Fruit fly (Drosophila melanogaster) whole organism, embryonic: ENCODE data around the gene CG15337.

ENCODE experiments used
- CG10267 ChIP-seq: fragments of 200-800 bp; sonication (Bioruptor generic); optimal IDR thresholded peaks from 2 replicates; lab custom pipeline; 2018; ENCODE audit warnings: missing biosample characterization, mild to moderate bottlenecking, missing genetic modification characterization, moderate library complexity
- CG12104 ChIP-seq: fragments of 200-800 bp; sonication (Bioruptor generic); optimal IDR thresholded peaks from 3 replicates; lab custom pipeline; 2016; ENCODE audit warnings: missing biosample characterization, missing genetic modification characterization
- CG16813 ChIP-seq: fragments of 200-800 bp; sonication (Bioruptor generic); IDR thresholded peaks from 3 replicates; pipeline ENCODE4 v1.3.6; 2022; ENCODE audit warnings: missing biosample characterization, missing genetic modification characterization; ENCODE audit not compliant: partially characterized antibody
- CG4730 ChIP-seq: fragments of 200-800 bp; sonication (Bioruptor generic); IDR thresholded peaks from 2 replicates; pipeline ENCODE4 v1.3.6; 2022; ENCODE audit warnings: missing biosample characterization, missing genetic modification characterization
- CG6175 ChIP-seq: fragments of 200-800 bp; sonication (Bioruptor generic); IDR thresholded peaks from 3 replicates; pipeline ENCODE4 v1.3.6; 2022; ENCODE audit warnings: missing biosample characterization, missing genetic modification characterization
- CG6654 ChIP-seq: fragments of 200-800 bp; sonication (Bioruptor generic); optimal IDR thresholded peaks from 2 replicates; lab custom pipeline; 2017; ENCODE audit warnings: missing biosample characterization, mild to moderate bottlenecking, missing genetic modification characterization
- CG8290 ChIP-seq, 3 experiments: fragments of 200-800 bp; sonication (Bioruptor generic); optimal IDR thresholded peaks; 2 replicates each; lab custom pipeline; 2016 to 2019; ENCODE audit warnings: missing biosample characterization in 3 of 3, missing genetic modification characterization in 3 of 3, mild to moderate bottlenecking in 2 of 3, moderate library complexity in 1 of 3
- HLH54F ChIP-seq: fragments of 200-800 bp; sonication (Bioruptor generic); optimal IDR thresholded peaks from 3 replicates; lab custom pipeline; 2016; ENCODE audit warnings: missing biosample characterization, missing genetic modification characterization
- Hand ChIP-seq: fragments of 200-800 bp; sonication (Bioruptor generic); optimal IDR thresholded peaks from 2 replicates; lab custom pipeline; 2017; ENCODE audit warnings: mild to moderate bottlenecking, missing biosample characterization, missing genetic modification reagents, missing genetic modification characterization
- NFAT ChIP-seq: fragments of 200-800 bp; sonication (Bioruptor generic); IDR thresholded peaks from 2 replicates; pipeline ENCODE4 v1.3.6; 2022; ENCODE audit warnings: missing biosample characterization, missing genetic modification characterization
- Ssrp ChIP-seq: fragments of 200-800 bp; sonication (Bioruptor generic); optimal IDR thresholded peaks from 2 replicates; lab custom pipeline; 2018; ENCODE audit warnings: missing biosample characterization, mild to moderate bottlenecking, missing genetic modification characterization, moderate library complexity
- TFAM ChIP-seq: fragments of 200-800 bp; sonication (Bioruptor generic); optimal IDR thresholded peaks from 2 replicates; lab custom pipeline; 2017; ENCODE audit warnings: missing biosample characterization, missing genetic modification characterization, inconsistent platforms
- ase ChIP-seq: fragments of 200-800 bp; sonication (Bioruptor generic); IDR thresholded peaks from 3 replicates; pipeline ENCODE4 v1.3.6; 2022; ENCODE audit warnings: missing biosample characterization, missing genetic modification characterization
- bowl ChIP-seq: fragments of 200-800 bp; sonication (Bioruptor generic); IDR thresholded peaks from 2 replicates; pipeline ENCODE4 v1.3.6; 2022; ENCODE audit warnings: missing biosample characterization, missing genetic modification characterization
- cad ChIP-seq: fragments of >200 bp; optimal IDR thresholded peaks from 2 replicates; lab custom pipeline; 2017; ENCODE audit warnings: missing biosample characterization, missing genetic modification characterization
- cg ChIP-seq: fragments of 200-800 bp; sonication (Bioruptor generic); optimal IDR thresholded peaks from 3 replicates; lab custom pipeline; 2019; ENCODE audit warnings: missing biosample characterization, mild to moderate bottlenecking, missing genetic modification characterization, moderate library complexity
- crc ChIP-seq: fragments of 200-800 bp; sonication (Bioruptor generic); optimal IDR thresholded peaks from 2 replicates; lab custom pipeline; 2016; ENCODE audit warnings: missing biosample characterization, missing genetic modification characterization
- crol ChIP-seq: fragments of 200-800 bp; sonication (Bioruptor generic); IDR thresholded peaks from 2 replicates; pipeline ENCODE4 v1.3.6; 2022; ENCODE audit warnings: missing biosample characterization, missing genetic modification characterization
- pita ChIP-seq: fragments of 200-800 bp; sonication (Bioruptor generic); optimal IDR thresholded peaks from 2 replicates; lab custom pipeline; 2017; ENCODE audit warnings: missing biosample characterization, mild to moderate bottlenecking, missing genetic modification characterization
- sens ChIP-seq: fragments of 200-800 bp; sonication (Bioruptor generic); peaks from one replicate; lab custom pipeline; 2016; ENCODE audit warnings: missing biosample characterization, missing genetic modification characterization
- stwl ChIP-seq: fragments of 200-800 bp; sonication (Bioruptor generic); optimal IDR thresholded peaks from 3 replicates; lab custom pipeline; 2018; ENCODE audit warnings: missing biosample characterization, mild to moderate bottlenecking, missing genetic modification characterization, moderate library complexity
- tap ChIP-seq: fragments of 200-800 bp; optimal IDR thresholded peaks from 3 replicates; lab custom pipeline; 2019; ENCODE audit warnings: missing biosample characterization, mild to moderate bottlenecking, missing genetic modification characterization, moderate library complexity
- vvl ChIP-seq: fragments of 200-800 bp; sonication (Bioruptor generic); IDR thresholded peaks from 2 replicates; pipeline ENCODE4 v1.3.6; 2022; ENCODE audit warnings: missing biosample characterization, missing genetic modification characterization
- zen ChIP-seq: fragments of 200-800 bp; sonication (Bioruptor generic); optimal IDR thresholded peaks from 3 replicates; lab custom pipeline; 2018; ENCODE audit warnings: missing biosample characterization, mild to moderate bottlenecking, missing genetic modification characterization, moderate library complexity

CG15337 gene

dm6 chrX:8207054-8207453 is 47.2 kb downstream of the CG15337 start (continued):
- peak; percentile 54 for TF ChIP-seq vvl (GFP tag; lab: Robert Waterston, UW)
- TF ChIP-seq bowl (GFP tag; lab: Robert Waterston, UW): no peak

- no peak for TF ChIP-seq ase
- no peak for TF ChIP-seq CG6175 (GFP tag; lab: Robert Waterston, UW)
- no peak for TF ChIP-seq TFAM (GFP tag; lab: Kevin White, UChicago)
- TF ChIP-seq CG8290 (GFP tag; optimal IDR thresholded peaks at IDR 0.05; lab: Kevin White, UChicago): no peak
- no peak for TF ChIP-seq CG8290 (tag; optimal IDR thresholded peaks at IDR 0.05; lab: Kevin White, UChicago)
- TF ChIP-seq cg (GFP tag; lab: Kevin White, UChicago): peak; percentile 39
- TF ChIP-seq stwl (tag; lab: Kevin White, UChicago): peak; percentile 36
- no peak for TF ChIP-seq CG4730
- peak; percentile 7 for TF ChIP-seq zen (tag; lab: Kevin White, UChicago)
- 0 out of 2 replicates have a peak, but pooled peaks have one; percentile 27 for TF ChIP-seq crol (GFP tag; lab: Robert Waterston, UW)
- TF ChIP-seq cad (GFP tag; lab: Kevin White, UChicago): peak; percentile 93
- no peak for TF ChIP-seq Ssrp (tag; lab: Kevin White, UChicago)
- TF ChIP-seq NFAT (GFP tag; lab: Robert Waterston, UW): no peak
- TF ChIP-seq sens (GFP tag; lab: Kevin White, UChicago): peak; percentile 50
- no peak for TF ChIP-seq crc (GFP tag; lab: Kevin White, UChicago)
- no peak for TF ChIP-seq CG12104
- TF ChIP-seq CG6654: peak; percentile 98
- peak; percentile 41 for TF ChIP-seq pita (GFP tag; lab: Kevin White, UChicago)
- no peak for TF ChIP-seq tap (tag; lab: Kevin White, UChicago)
- TF ChIP-seq HLH54F (GFP tag; lab: Kevin White, UChicago): no peak
- 0 out of 3 replicates have a peak, but pooled peaks have one; percentile 36 for TF ChIP-seq CG16813 (GFP tag; lab: Robert Waterston, UW)
- no peak for TF ChIP-seq Hand (GFP tag; lab: Kevin White, UChicago)
- TF ChIP-seq CG10267: peak; percentile 22
These were observed 50.8 kb downstream of the CG15337 start for dm6 chrX:8210632-8211031.
